Fruit fly (Drosophila melanogaster): Measurements from ENCODE around the gene CG45676.

DNA sequence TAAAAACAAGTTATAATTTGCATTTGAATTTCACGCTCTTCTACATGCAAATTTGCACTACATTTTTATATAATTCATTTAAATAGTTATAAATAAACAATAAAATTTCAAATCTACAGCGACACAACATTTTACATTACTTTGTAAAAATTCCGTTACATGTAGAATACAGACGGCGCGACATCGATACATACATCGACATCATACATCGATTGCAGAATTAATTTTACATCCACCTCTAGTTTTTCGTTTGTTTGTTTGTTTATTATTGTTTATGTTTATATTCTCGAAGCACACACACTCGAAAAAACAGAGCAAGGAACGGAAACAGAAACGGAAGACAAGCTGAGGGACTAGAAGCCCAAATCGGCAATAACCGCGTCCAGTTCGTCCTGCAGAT is 18.8 kb downstream of the CG45676 start, which contains the start of gene CG17230:
- TF ChIP-seq CG8478 (optimal IDR thresholded peaks at IDR 0.05) (no peak), usp (GFP tag; optimal IDR thresholded peaks at IDR 0.05) (no peak), psq (optimal IDR thresholded peaks at IDR 0.05) (no peak), EcR (GFP tag; optimal IDR thresholded peaks at IDR 0.05) (no peak), Dll (optimal IDR thresholded peaks at IDR 0.05) (no peak), pan (optimal IDR thresholded peaks at IDR 0.05) (no peak)
